Worm (Caenorhabditis elegans) whole organism, early embryonic: ENCODE measurements around the gene rig-1.

Experiments used
- flt-1 ChIP-seq: fragments of 200-800 bp; sonication (Bioruptor generic); IDR thresholded peaks from 2 replicates; pipeline ENCODE4 v1.3.6; 2022; ENCODE audit warnings: missing genetic modification characterization, missing compliant biosample characterization
- pes-1 ChIP-seq: fragments of 200-800 bp; sonication (Bioruptor generic); IDR thresholded peaks from 2 replicates; pipeline ENCODE4 v1.3.6; 2022; ENCODE audit warnings: missing genetic modification reagents, missing genetic modification characterization, missing compliant biosample characterization
- tbx-11 ChIP-seq: fragments of 200-800 bp; sonication (Bioruptor generic); IDR thresholded peaks from 2 replicates; pipeline ENCODE4 v1.3.6; 2022; ENCODE audit warnings: missing genetic modification characterization, missing compliant biosample characterization

The rig-1 gene

DNA sequence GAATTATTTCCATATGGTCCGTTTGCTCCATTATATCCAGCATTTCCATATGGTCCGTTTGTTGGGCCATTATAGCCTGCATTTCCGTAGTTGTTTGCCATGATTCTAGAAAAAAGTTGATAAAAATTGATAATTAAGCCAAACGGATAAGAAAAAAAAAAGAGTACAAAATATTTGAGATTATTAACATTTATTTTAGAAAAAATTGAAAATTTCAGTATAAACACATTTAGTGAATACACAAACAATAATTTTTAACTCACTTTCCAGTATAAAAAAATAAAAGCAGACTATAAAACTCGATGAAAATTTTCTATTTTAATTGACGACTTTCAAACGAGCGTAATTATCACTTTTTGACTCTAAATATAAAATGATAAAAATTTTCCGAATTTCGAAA lies 60.2 kb downstream of the rig-1 start, which contains the start of gene F53A9.9:
Gene F53A9.9 (minus strand): TSS at position 101 of the 400 bp plus-strand sequence.
- TF ChIP-seq flt-1 (GFP tag; lab: Robert Waterston, UW) (no peak), tbx-11 (no peak)

DNA sequence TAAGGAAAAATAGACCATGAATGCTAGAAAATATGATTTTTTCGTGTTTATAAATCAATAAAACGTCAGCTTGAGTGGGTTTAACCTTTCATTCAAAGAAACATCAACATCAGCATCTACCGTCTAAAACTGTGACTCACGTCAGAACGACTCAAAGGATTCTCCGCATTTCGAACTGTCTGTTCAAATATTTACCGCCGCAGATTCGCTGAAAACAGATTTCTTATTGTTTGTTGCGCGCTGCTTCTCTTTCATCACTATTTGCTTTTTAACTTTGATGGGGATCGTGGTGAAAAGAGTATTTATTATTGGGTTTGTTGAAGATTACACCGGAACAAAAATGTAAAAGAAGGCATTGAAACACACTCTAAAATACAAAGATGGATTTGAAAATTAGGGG lies 60.9 kb downstream of the rig-1 start:
- TF ChIP-seq pes-1: no peak
